Worm (Caenorhabditis elegans) whole organism, midembryonic: Measurements from ENCODE around the gene ZK354.8.

Experiments
- T22C8.4 ChIP-seq: fragments of 200-800 bp; sonication (Bioruptor generic); IDR thresholded peaks from 2 replicates; pipeline ENCODE4 v1.3.6; 2022; ENCODE audit warnings: missing genetic modification characterization, missing compliant biosample characterization
- ztf-29 ChIP-seq: fragments of 200-800 bp; sonication (Bioruptor generic); IDR thresholded peaks from 2 replicates; pipeline ENCODE4 v1.3.6; 2022; ENCODE audit warnings: missing genetic modification reagents, missing genetic modification characterization, missing compliant biosample characterization

DNA sequence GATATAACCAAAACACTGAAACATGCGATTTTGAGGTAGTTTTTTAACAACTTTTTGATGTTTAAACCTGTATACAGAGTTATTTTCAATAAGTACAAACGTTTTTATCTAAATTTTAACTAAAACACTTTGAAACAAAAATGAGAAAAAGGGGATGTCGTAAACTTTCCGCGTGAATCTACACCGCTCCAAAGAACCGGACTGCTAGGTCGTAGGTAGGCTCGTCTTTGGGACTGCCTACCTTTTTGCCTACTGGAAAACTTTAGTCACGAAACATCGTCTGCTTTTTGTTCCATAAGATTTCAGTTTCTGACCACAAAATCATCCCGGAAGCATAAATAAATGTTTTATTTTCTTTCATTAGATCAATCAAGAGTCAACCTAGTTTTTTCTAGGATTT lies 14.7 kb downstream of the ZK354.8 start:
- TF ChIP-seq ztf-29 (GFP tag; lab: Robert Waterston, UW) (no peak), T22C8.4 (GFP tag; lab: Robert Waterston, UW) (no peak)
